Worm (Caenorhabditis elegans) whole organism, L4/young adult: ENCODE measurements around the gene pam-1.
A peak's percentile ranks its signal among the peaks of the same experiment; 100 is the strongest.

Source experiments
- W03F9.2 ChIP-seq: fragments of 150-350 bp; optimal IDR thresholded peaks from 2 replicates; lab custom pipeline; 2014; ENCODE audit warnings: missing biosample characterization, missing genetic modification characterization
- him-1 ChIP-seq: sonication (generic microtip); optimal IDR thresholded peaks from 2 replicates; lab custom pipeline; 2016; ENCODE audit warnings: missing genotype, missing genetic modification reagents, missing genetic modification characterization, missing compliant biosample characterization

- TF ChIP-seq him-1 (no peak), W03F9.2 (tag; lab: Kevin White, UChicago) (peak; percentile 9)
Measured at ce11 chrIV:7549844-7550243, 768 bp downstream of the pam-1 start.
